Worm (Caenorhabditis elegans): ENCODE data around the gene Y62H9A.13.

Y62H9A.13 gene

DNA sequence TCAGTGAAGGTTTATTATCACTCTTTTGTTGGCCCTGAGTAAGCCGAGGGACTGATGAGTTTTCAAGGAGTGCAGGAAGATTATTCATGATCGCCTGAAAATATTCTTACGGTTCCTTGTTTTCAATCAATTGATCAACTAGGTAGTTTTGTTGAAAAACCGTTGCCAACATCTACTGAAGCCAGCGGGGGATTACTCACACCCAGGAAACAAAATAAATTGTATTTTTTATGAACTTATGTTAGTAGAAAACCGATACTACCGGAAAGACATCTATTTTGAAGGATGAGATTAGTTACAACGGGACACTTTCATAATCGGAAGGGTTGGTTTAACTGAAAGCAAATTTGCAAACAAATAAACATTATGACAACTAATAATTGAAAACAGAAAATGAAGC lies 38.7 kb upstream of the Y62H9A.13 start, which contains the start of gene Y62H9A.2:
TSS of gene Y62H9A.2 (minus strand) at position 101 of the 400 bp plus-strand sequence.
- no peak for TF ChIP-seq ceh-91 (GFP tag; IDR thresholded peaks at IDR 0.05)
- TF ChIP-seq ceh-27 (GFP tag; optimal IDR thresholded peaks at IDR 0.05), result no peak
- no peak for TF ChIP-seq nhr-80 (tag; optimal IDR thresholded peaks at IDR 0.05)
- no peak for TF ChIP-seq akir-1 (GFP tag; optimal IDR thresholded peaks at IDR 0.05)
- TF ChIP-seq ztf-25 (GFP tag; IDR thresholded peaks at IDR 0.05), result no peak
- TF ChIP-seq efl-1 (GFP tag; optimal IDR thresholded peaks at IDR 0.05), result no peak
- no peak for TF ChIP-seq tbx-9 (tag; optimal IDR thresholded peaks at IDR 0.05; ENCODE audit: borderline replicate concordance)
- no peak for TF ChIP-seq nfya-1 (tag; optimal IDR thresholded peaks at IDR 0.05; ENCODE audit: borderline replicate concordance, insufficient read depth)
- TF ChIP-seq somi-1 (GFP tag; optimal IDR thresholded peaks at IDR 0.05), result no peak
- no peak for TF ChIP-seq hmg-1.2 (GFP tag; IDR thresholded peaks at IDR 0.05)
- TF ChIP-seq dpl-1 (GFP tag; optimal IDR thresholded peaks at IDR 0.05), result no peak
- no peak for TF ChIP-seq F57A8.1 (GFP tag; optimal IDR thresholded peaks at IDR 0.05)

DNA sequence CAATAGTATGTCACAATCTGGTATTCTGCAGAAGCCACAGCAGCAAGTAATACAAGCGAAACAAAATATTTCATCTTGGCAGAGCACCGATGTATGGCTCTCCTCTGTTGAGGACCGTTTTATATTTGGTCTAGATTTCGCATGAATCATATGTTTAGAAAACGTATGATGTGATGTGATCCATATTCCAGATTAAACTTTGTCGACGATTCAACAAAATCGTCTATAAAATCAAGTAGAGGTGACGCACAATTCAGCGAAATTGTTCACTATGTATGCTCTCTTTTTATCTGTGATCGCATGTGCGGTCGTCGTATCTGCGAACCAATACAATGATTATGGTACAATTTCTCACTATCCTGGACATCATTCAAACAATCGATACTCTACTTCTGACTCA lies 36.9 kb upstream of the Y62H9A.13 start, which contains the start of the genes Y62H9A.3 and Y62H9A.4:
TSS of gene Y62H9A.3 (minus strand) at position 101 of the 400 bp plus-strand sequence.
TSS of gene Y62H9A.4 (plus strand) at position 256 of the 400 bp plus-strand sequence.
- TF ChIP-seq B0261.1 (tag; optimal IDR thresholded peaks at IDR 0.05), result no peak
- TF ChIP-seq unc-62 (GFP tag; optimal IDR thresholded peaks at IDR 0.05), result no peak
- TF ChIP-seq die-1 (tag; optimal IDR thresholded peaks at IDR 0.05), result no peak
- no peak for TF ChIP-seq ztf-3 (GFP tag; optimal IDR thresholded peaks at IDR 0.05)
- no peak for TF ChIP-seq lin-40 (tag; optimal IDR thresholded peaks at IDR 0.05)
- no peak for TF ChIP-seq T26A5.8 (tag; optimal IDR thresholded peaks at IDR 0.05)
- TF ChIP-seq repo-1 (tag; optimal IDR thresholded peaks at IDR 0.05), result no peak
- TF ChIP-seq madf-3 (GFP tag; IDR thresholded peaks at IDR 0.05), result no peak

DNA sequence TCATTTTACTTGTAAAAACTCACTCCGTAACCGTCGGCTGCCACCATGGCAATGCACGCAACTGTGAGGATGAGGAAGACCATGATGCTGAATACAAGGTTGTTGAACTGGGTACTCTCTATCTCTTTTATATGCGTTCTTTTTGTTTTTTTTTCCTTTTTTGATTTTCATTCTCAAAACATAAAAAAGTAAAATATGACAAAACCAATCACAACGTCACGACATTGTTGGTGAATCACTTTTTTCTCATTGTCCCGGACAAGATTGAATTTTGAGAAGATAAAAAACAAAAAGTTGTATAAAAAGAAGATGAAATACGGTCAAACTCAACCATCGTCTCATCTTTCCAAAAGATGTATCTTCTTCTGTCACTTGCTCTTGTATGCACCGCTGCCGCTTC lies 34.0 kb upstream of the Y62H9A.13 start, which contains the start of the genes Y62H9A.5 and ule-5:
TSS of gene Y62H9A.5 (minus strand) at position 101 of the 400 bp plus-strand sequence.
TSS of gene ule-5 (plus strand) at position 328 of the 400 bp plus-strand sequence.
- TF ChIP-seq tlf-1 (GFP tag; optimal IDR thresholded peaks at IDR 0.05), result no peak
- TF ChIP-seq F49E8.2 (tag; optimal IDR thresholded peaks at IDR 0.05; ENCODE audit: insufficient read depth), result no peak
- no peak for TF ChIP-seq rec-8 (tag; optimal IDR thresholded peaks at IDR 0.05)

DNA sequence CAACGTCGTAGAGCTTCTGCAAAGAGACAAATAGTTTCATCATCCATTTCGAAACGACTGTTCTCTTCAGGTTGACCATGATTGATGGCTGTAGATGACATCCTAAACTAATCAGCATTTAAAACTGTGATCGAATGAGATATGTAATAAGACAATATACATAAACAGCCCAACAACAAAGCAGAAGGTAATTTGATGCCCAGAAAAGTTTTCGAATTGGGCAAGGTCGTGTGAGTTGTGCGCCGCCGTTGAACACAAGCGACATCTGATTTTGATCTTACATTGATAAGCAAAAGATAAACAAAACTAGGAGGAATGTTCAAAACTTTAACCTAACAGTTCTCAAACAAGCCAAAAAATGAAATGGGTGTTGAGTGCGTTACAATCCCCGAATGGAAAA lies 31.2 kb upstream of the Y62H9A.13 start, which contains the start of gene Y62H9A.7:
TSS of gene Y62H9A.7 (minus strand) at position 101 of the 400 bp plus-strand sequence.
- TF ChIP-seq hlh-26 (GFP tag; conservative IDR thresholded peaks at IDR 0.05) (no peak), fkh-3 (tag; optimal IDR thresholded peaks at IDR 0.05) (no peak), F49E8.2 (tag; optimal IDR thresholded peaks at IDR 0.05; ENCODE audit: insufficient read depth) (no peak), atf-7 (tag; optimal IDR thresholded peaks at IDR 0.05) (no peak), F52B5.7 (tag; optimal IDR thresholded peaks at IDR 0.05) (no peak), aptf-3 (GFP tag; IDR thresholded peaks at IDR 0.05) (no peak)

DNA sequence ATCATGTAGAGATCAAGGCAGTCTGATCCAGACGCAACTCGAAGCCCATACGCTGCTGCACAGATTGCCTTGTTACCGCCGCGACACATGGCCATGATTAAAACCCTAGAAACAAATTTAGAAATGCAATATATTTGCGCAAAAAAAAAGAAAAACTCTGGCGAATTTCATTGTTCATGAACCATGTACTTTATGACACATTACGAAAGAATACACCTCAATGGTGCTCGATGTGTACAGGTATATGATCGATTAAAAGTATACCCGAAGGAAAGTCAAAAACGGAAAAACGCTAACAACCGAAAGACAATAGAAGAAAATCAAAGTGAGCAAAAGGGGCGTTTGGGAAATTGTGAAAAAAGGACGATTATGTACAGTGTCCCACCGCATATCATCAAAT lies 24.5 kb upstream of the Y62H9A.13 start, which contains the start of gene Y62H9A.8:
TSS of gene Y62H9A.8 (minus strand) at position 101 of the 400 bp plus-strand sequence.
- TF ChIP-seq Y53G8AR.9 (GFP tag; conservative IDR thresholded peaks at IDR 0.05) (no peak), let-607 (tag; optimal IDR thresholded peaks at IDR 0.05) (no peak), bed-2 (GFP tag; IDR thresholded peaks at IDR 0.05) (no peak), T26A5.8 (tag; optimal IDR thresholded peaks at IDR 0.05) (no peak), egl-18 (GFP tag; IDR thresholded peaks at IDR 0.05) (no peak), ztf-22 (GFP tag; optimal IDR thresholded peaks at IDR 0.05) (no peak), ceh-40 (GFP tag; IDR thresholded peaks at IDR 0.05) (no peak), F22D6.2 (tag; optimal IDR thresholded peaks at IDR 0.05) (no peak), hmg-20 (GFP tag; IDR thresholded peaks at IDR 0.05) (no peak), cebp-1 (GFP tag; IDR thresholded peaks at IDR 0.05) (no peak), cebp-1 (tag; optimal IDR thresholded peaks at IDR 0.05) (no peak), atf-7 (tag; optimal IDR thresholded peaks at IDR 0.05) (no peak), zim-3 (tag; optimal IDR thresholded peaks at IDR 0.05) (no peak)

Measured in whole organism, young adult.